Worm (Caenorhabditis elegans) whole organism, midembryonic: Measurements from ENCODE around the gene ugt-12.

Source experiments
- T22C8.4 ChIP-seq: fragments of 200-800 bp; sonication (Bioruptor generic); IDR thresholded peaks from 2 replicates; pipeline ENCODE4 v1.3.6; 2022; ENCODE audit warnings: missing genetic modification characterization, missing compliant biosample characterization
- cog-1 ChIP-seq: sonication (generic microtip); optimal IDR thresholded peaks from 2 replicates; lab custom pipeline; 2016; ENCODE audit warnings: missing genetic modification characterization, missing compliant biosample characterization
- flt-1 ChIP-seq: fragments of 200-800 bp; sonication (Bioruptor generic); IDR thresholded peaks from 2 replicates; pipeline ENCODE4 v1.3.6; 2022; ENCODE audit warnings: missing genetic modification characterization, missing compliant biosample characterization
- klf-2 ChIP-seq: fragments of 200-800 bp; sonication (Bioruptor generic); conservative IDR thresholded peaks from 2 replicates; pipeline ENCODE4 v1.3.6; 2022; ENCODE audit warnings: missing genetic modification reagents, missing genetic modification characterization, missing compliant biosample characterization
- med-1 ChIP-seq: sonication (generic microtip); optimal IDR thresholded peaks from 2 replicates; lab custom pipeline; 2017; ENCODE audit warnings: missing genetic modification characterization, mild to moderate bottlenecking, missing compliant biosample characterization, antibody characterized with exemption, missing genetic modification reagents; ENCODE audit not compliant: insufficient read depth
- ref-1 ChIP-seq: fragments of 200-800 bp; sonication (Bioruptor generic); conservative IDR thresholded peaks from 2 replicates; pipeline ENCODE4 v1.3.6; 2022; ENCODE audit warnings: missing genetic modification reagents, missing genetic modification characterization, missing compliant biosample characterization
- tab-1 ChIP-seq: fragments of 200-800 bp; sonication (Bioruptor generic); IDR thresholded peaks from 2 replicates; pipeline ENCODE4 v1.3.6; 2022; ENCODE audit warnings: missing genetic modification characterization, missing compliant biosample characterization
- ztf-23 ChIP-seq: fragments of 200-800 bp; sonication (Bioruptor generic); IDR thresholded peaks from 2 replicates; pipeline ENCODE4 v1.3.6; 2022; ENCODE audit warnings: missing genetic modification reagents, missing genetic modification characterization, missing compliant biosample characterization
- ztf-29 ChIP-seq: fragments of 200-800 bp; sonication (Bioruptor generic); IDR thresholded peaks from 2 replicates; pipeline ENCODE4 v1.3.6; 2022; ENCODE audit warnings: missing genetic modification reagents, missing genetic modification characterization, missing compliant biosample characterization

ce11 chrV:4895744-4896143, 6.3 kb upstream of the ugt-12 start, which contains the start of gene ugt-9:
- TF ChIP-seq T22C8.4 (GFP tag; lab: Robert Waterston, UW) (no peak), ref-1 (no peak), ztf-29 (GFP tag; lab: Robert Waterston, UW) (no peak), flt-1 (GFP tag; lab: Robert Waterston, UW) (no peak), cog-1 (no peak), tab-1 (GFP tag; lab: Robert Waterston, UW) (no peak), med-1 (GFP tag; lab: Kevin White, UChicago) (no peak), ztf-23 (GFP tag; lab: Robert Waterston, UW) (no peak), klf-2 (no peak)
